Fruit fly (Drosophila melanogaster): ENCODE measurements around the gene Ttc1.

Gene Ttc1

dm6 chr3R:16453597-16453996 lies 10.8 kb upstream of the Ttc1 start, which contains the start of gene Pak3 (continued):
- TF ChIP-seq tap (tag; optimal IDR thresholded peaks at IDR 0.05) (peak; percentile 16), peb (GFP tag; IDR thresholded peaks at IDR 0.05) (no peak), CG30020 (tag; optimal IDR thresholded peaks at IDR 0.05) (peak; percentile 37), CG8924 (tag; optimal IDR thresholded peaks at IDR 0.05) (peak; percentile 24), Scr (GFP tag; IDR thresholded peaks at IDR 0.05; ENCODE audit: partially characterized antibody) (peak; percentile 68), CG8089 (GFP tag; optimal IDR thresholded peaks at IDR 0.05) (no peak), Meics (GFP tag; optimal IDR thresholded peaks at IDR 0.05) (no peak), CG12659 (GFP tag; optimal IDR thresholded peaks at IDR 0.05) (peak; percentile 57), CG2116 (GFP tag; optimal IDR thresholded peaks at IDR 0.05) (peak; percentile 60), CG7928 (GFP tag; optimal IDR thresholded peaks at IDR 0.05) (peak; percentile 3), HmgZ (tag; optimal IDR thresholded peaks at IDR 0.05) (peak; percentile 42), YL-1 (GFP tag; optimal IDR thresholded peaks at IDR 0.05) (no peak), Sry-δ (GFP tag; optimal IDR thresholded peaks at IDR 0.05) (peak; percentile 37), Dbx (GFP tag; IDR thresholded peaks at IDR 0.05) (0 out of 3 replicates have a peak, but pooled peaks have one; percentile 23), Dp (GFP tag; optimal IDR thresholded peaks at IDR 0.05) (peak; percentile 63), Jarid2 (GFP tag; optimal IDR thresholded peaks at IDR 0.05) (peak; percentile 87), CG16813 (GFP tag; IDR thresholded peaks at IDR 0.05; ENCODE audit: partially characterized antibody) (peak; percentile 63), trem (tag; optimal IDR thresholded peaks at IDR 0.05) (peak; percentile 80), nerfin-2 (GFP tag; IDR thresholded peaks at IDR 0.05; ENCODE audit: partially characterized antibody) (peak; percentile 9; the same call in 1 of the 2 replicates), ewg (GFP tag; optimal IDR thresholded peaks at IDR 0.05) (peak; percentile 40), Opbp (GFP tag; IDR thresholded peaks at IDR 0.05; ENCODE audit: partially characterized antibody) (peak; percentile 75), CG17829 (tag; optimal IDR thresholded peaks at IDR 0.05) (peak; percentile 53), Stat92E (GFP tag; optimal IDR thresholded peaks at IDR 0.05) (peak in 1 of 3 experiments; percentile 7), NfI (GFP tag; optimal IDR thresholded peaks at IDR 0.05) (peak; percentile 3), Dek (tag; optimal IDR thresholded peaks at IDR 0.05) (peak; percentile 31), CG2712 (tag; optimal IDR thresholded peaks at IDR 0.05) (peak; percentile 43), CG10267 (tag; optimal IDR thresholded peaks at IDR 0.05) (peak; percentile 56), Med (GFP tag) (peak; percentile 79), H2.0 (GFP tag; IDR thresholded peaks at IDR 0.05) (no peak), CG1603 (tag; optimal IDR thresholded peaks at IDR 0.05) (peak; percentile 54), mld (GFP tag; IDR thresholded peaks at IDR 0.05; ENCODE audit: partially characterized antibody) (peak; percentile 45; the same call in 1 of the 3 replicates), inv (GFP tag; IDR thresholded peaks at IDR 0.05; ENCODE audit: partially characterized antibody) (peak; percentile 67), Doc3 (GFP tag; IDR thresholded peaks at IDR 0.05; ENCODE audit: partially characterized antibody) (peak; percentile 47; the same call in 1 of the 3 replicates), pzg (GFP tag; optimal IDR thresholded peaks at IDR 0.05) (peak; percentile 85), CG31365 (tag; optimal IDR thresholded peaks at IDR 0.05) (peak; percentile 0), CG34422 (GFP tag; IDR thresholded peaks at IDR 0.05) (0 out of 3 replicates have a peak, but pooled peaks have one; percentile 33), HLH4C (GFP tag; IDR thresholded peaks at IDR 0.05; ENCODE audit: partially characterized antibody) (peak; percentile 54), MESR4 (GFP tag; optimal IDR thresholded peaks at IDR 0.05) (peak; percentile 74), nmo (GFP tag; optimal IDR thresholded peaks at IDR 0.05) (peak; percentile 49), CG13287 (GFP tag; IDR thresholded peaks at IDR 0.05; ENCODE audit: partially characterized antibody) (peak; percentile 79), CG7987 (GFP tag; optimal IDR thresholded peaks at IDR 0.05) (peak; percentile 15), CG17385 (GFP tag; optimal IDR thresholded peaks at IDR 0.05) (peak; percentile 6), gfzf (GFP tag; optimal IDR thresholded peaks at IDR 0.05) (peak; percentile 81), gce (GFP tag; IDR thresholded peaks at IDR 0.05) (peak; percentile 37; the same call in 1 of the 3 replicates), sens (GFP tag) (peak; percentile 81), Blimp-1 (GFP tag; optimal IDR thresholded peaks at IDR 0.05) (peak; percentile 18), bbx (GFP tag; IDR thresholded peaks at IDR 0.05; ENCODE audit: partially characterized antibody) (peak; percentile 82), ssp (GFP tag; IDR thresholded peaks at IDR 0.05) (peak; percentile 61)

Measured in whole organism, embryonic.